Fruit fly (Drosophila melanogaster) whole organism, embryonic: ENCODE data around the gene Abl.

Experiments used
- Adf1 ChIP-seq: fragments of 200-800 bp; sonication (Bioruptor generic); IDR thresholded peaks from 2 replicates; pipeline ENCODE4 v1.3.6; 2022; ENCODE audit warnings: missing biosample characterization, missing genetic modification characterization
- BEAF-32 ChIP-seq: fragments of 200-800 bp; sonication (Bioruptor generic); optimal IDR thresholded peaks from 3 replicates; lab custom pipeline; 2017; ENCODE audit warnings: missing biosample characterization, missing genetic modification characterization, mild to moderate bottlenecking, moderate library complexity, missing genetic modification reagents
- Blimp-1 ChIP-seq: fragments of 200-800 bp; sonication (Bioruptor generic); optimal IDR thresholded peaks from 3 replicates; lab custom pipeline; 2018; ENCODE audit warnings: missing biosample characterization, missing genetic modification characterization, mild to moderate bottlenecking, moderate library complexity, missing genetic modification reagents
- BtbVII ChIP-seq: fragments of 200-800 bp; sonication (Bioruptor generic); optimal IDR thresholded peaks from 3 replicates; lab custom pipeline; 2017; ENCODE audit warnings: missing biosample characterization, mild to moderate bottlenecking, missing genetic modification characterization
- CG10209 ChIP-seq: fragments of 200-800 bp; sonication (Bioruptor generic); optimal IDR thresholded peaks from 3 replicates; lab custom pipeline; 2017; ENCODE audit warnings: missing biosample characterization, mild to moderate bottlenecking, missing genetic modification characterization, missing genetic modification reagents
- CG11093 ChIP-seq: fragments of 200-800 bp; sonication (Bioruptor generic); IDR thresholded peaks from 3 replicates; pipeline ENCODE4 v1.3.6; 2022; ENCODE audit warnings: missing biosample characterization, missing genetic modification characterization
- CG1233 ChIP-seq: fragments of 200-800 bp; sonication (Bioruptor generic); optimal IDR thresholded peaks from 4 replicates; lab custom pipeline; 2018; ENCODE audit warnings: missing biosample characterization, mild to moderate bottlenecking, missing genetic modification characterization
- CG13296 ChIP-seq: fragments of 200-800 bp; sonication (Bioruptor generic); optimal IDR thresholded peaks from 3 replicates; lab custom pipeline; 2018; ENCODE audit warnings: missing biosample characterization, mild to moderate bottlenecking, missing genetic modification characterization
- CG14050 ChIP-seq: fragments of 200-800 bp; sonication (Bioruptor generic); IDR thresholded peaks from 3 replicates; pipeline ENCODE4 v1.3.6; 2022; ENCODE audit warnings: missing biosample characterization, missing genetic modification characterization
- CG15514 ChIP-seq: fragments of 200-800 bp; sonication (Bioruptor generic); optimal IDR thresholded peaks from 3 replicates; lab custom pipeline; 2017; ENCODE audit warnings: missing biosample characterization, missing genetic modification characterization, mild to moderate bottlenecking, moderate library complexity, missing genetic modification reagents
- CG16813 ChIP-seq: fragments of 200-800 bp; sonication (Bioruptor generic); IDR thresholded peaks from 3 replicates; pipeline ENCODE4 v1.3.6; 2022; ENCODE audit warnings: missing biosample characterization, missing genetic modification characterization; ENCODE audit not compliant: partially characterized antibody
- CG17359 ChIP-seq: fragments of 200-800 bp; sonication (Bioruptor generic); optimal IDR thresholded peaks from 3 replicates; lab custom pipeline; 2018; ENCODE audit warnings: missing biosample characterization, mild to moderate bottlenecking, missing genetic modification characterization, moderate library complexity
- CG18599 ChIP-seq: fragments of 200-800 bp; sonication (Bioruptor generic); optimal IDR thresholded peaks from 3 replicates; lab custom pipeline; 2017; ENCODE audit warnings: missing biosample characterization, missing genetic modification characterization, mild to moderate bottlenecking, moderate library complexity, missing genetic modification reagents
- CG2889 ChIP-seq: fragments of 200-800 bp; sonication (Bioruptor generic); IDR thresholded peaks from 3 replicates; pipeline ENCODE4 v1.3.6; 2022; ENCODE audit warnings: missing biosample characterization, missing genetic modification characterization
- CG30431 ChIP-seq: fragments of 200-800 bp; sonication (Bioruptor generic); optimal IDR thresholded peaks from 2 replicates; lab custom pipeline; 2017; ENCODE audit warnings: missing biosample characterization, missing genetic modification characterization
- CG32532 ChIP-seq: fragments of 200-800 bp; sonication (Bioruptor generic); IDR thresholded peaks from 2 replicates; pipeline ENCODE4 v1.3.6; 2022; ENCODE audit warnings: missing biosample characterization, missing genetic modification characterization
- CG4404 ChIP-seq: fragments of 200-800 bp; sonication (Bioruptor generic); IDR thresholded peaks from 2 replicates; pipeline ENCODE4 v1.3.6; 2022; ENCODE audit warnings: missing biosample characterization, missing genetic modification characterization
- CG4854 ChIP-seq: fragments of 200-800 bp; sonication (Bioruptor generic); optimal IDR thresholded peaks from 2 replicates; lab custom pipeline; 2016; ENCODE audit warnings: missing biosample characterization, missing genetic modification characterization, inconsistent platforms
- CG6813 ChIP-seq: fragments of 200-800 bp; sonication (Bioruptor generic); optimal IDR thresholded peaks from 2 replicates; lab custom pipeline; 2017; ENCODE audit warnings: missing biosample characterization, missing genetic modification characterization, mild to moderate bottlenecking, moderate library complexity, missing genetic modification reagents
- CG8478 ChIP-seq: fragments of >200 bp; optimal IDR thresholded peaks from 2 replicates; lab custom pipeline; 2018
- CG9609 ChIP-seq: fragments of 200-800 bp; sonication (Bioruptor generic); optimal IDR thresholded peaks from 3 replicates; lab custom pipeline; 2016; ENCODE audit warnings: missing biosample characterization, missing genetic modification characterization
- D19A ChIP-seq: fragments of 200-800 bp; optimal IDR thresholded peaks from 3 replicates; lab custom pipeline; 2019; ENCODE audit warnings: missing biosample characterization, mild to moderate bottlenecking, missing genetic modification characterization, moderate library complexity
- D19B ChIP-seq: fragments of 200-800 bp; sonication (Bioruptor generic); optimal IDR thresholded peaks from 2 replicates; lab custom pipeline; 2017; ENCODE audit warnings: missing biosample characterization, mild to moderate bottlenecking, missing genetic modification characterization
- Dad ChIP-seq: fragments of 200-800 bp; sonication (Bioruptor generic); optimal IDR thresholded peaks from 3 replicates; lab custom pipeline; 2016; ENCODE audit warnings: missing biosample characterization, missing genetic modification characterization
- Dbx ChIP-seq: fragments of 200-800 bp; sonication (Bioruptor generic); IDR thresholded peaks from 3 replicates; pipeline ENCODE4 v1.3.6; 2022; ENCODE audit warnings: missing biosample characterization, missing genetic modification characterization
- Hr3 ChIP-seq: fragments of 200-800 bp; sonication (Bioruptor generic); optimal IDR thresholded peaks from 3 replicates; lab custom pipeline; 2016; ENCODE audit warnings: missing biosample characterization, missing genetic modification characterization
- Lim3 ChIP-seq: fragments of 200-800 bp; sonication (Bioruptor generic); IDR thresholded peaks from 2 replicates; pipeline ENCODE4 v1.3.6; 2022; ENCODE audit warnings: missing biosample characterization, missing genetic modification characterization
- Mrtf ChIP-seq: fragments of 200-800 bp; sonication (Bioruptor generic); IDR thresholded peaks from 3 replicates; pipeline ENCODE4 v1.3.6; 2022; ENCODE audit warnings: missing biosample characterization, missing genetic modification characterization
- Nf-YB ChIP-seq: fragments of 200-800 bp; sonication (Bioruptor generic); optimal IDR thresholded peaks from 3 replicates; lab custom pipeline; 2019; ENCODE audit warnings: missing biosample characterization, mild to moderate bottlenecking, missing genetic modification characterization, moderate library complexity
- PHDP ChIP-seq: fragments of 200-800 bp; sonication (Bioruptor generic); optimal IDR thresholded peaks from 3 replicates; lab custom pipeline; 2018; ENCODE audit warnings: missing biosample characterization, mild to moderate bottlenecking, missing genetic modification characterization, moderate library complexity
- Side ChIP-seq: fragments of 200-800 bp; sonication (Bioruptor generic); optimal IDR thresholded peaks from 2 replicates; lab custom pipeline; 2016; ENCODE audit warnings: missing biosample characterization, missing genetic modification characterization
- Sry-δ ChIP-seq: fragments of 200-800 bp; sonication (Bioruptor generic); optimal IDR thresholded peaks from 2 replicates; lab custom pipeline; 2016; ENCODE audit warnings: missing biosample characterization, missing genetic modification characterization
- Vsx1 ChIP-seq: fragments of 200-800 bp; sonication (Bioruptor generic); optimal IDR thresholded peaks from 2 replicates; lab custom pipeline; 2017; ENCODE audit warnings: missing biosample characterization, mild to moderate bottlenecking, missing genetic modification characterization, missing genetic modification reagents
- Xrp1 ChIP-seq: fragments of 200-800 bp; sonication (Bioruptor generic); IDR thresholded peaks from 2 replicates; pipeline ENCODE4 v1.3.6; 2022; ENCODE audit warnings: missing biosample characterization, missing genetic modification characterization
- cas ChIP-seq: fragments of 200-800 bp; sonication (Bioruptor generic); IDR thresholded peaks from 2 replicates; pipeline ENCODE4 v1.3.6; 2022; ENCODE audit warnings: missing biosample characterization, missing genetic modification characterization
- ci ChIP-seq: fragments of 200-800 bp; sonication (Bioruptor generic); IDR thresholded peaks from 3 replicates; pipeline ENCODE4 v1.3.6; 2022; ENCODE audit warnings: missing biosample characterization, missing genetic modification characterization
- esg ChIP-seq: fragments of 200-800 bp; sonication (Bioruptor generic); conservative IDR thresholded peaks from 2 replicates; pipeline ENCODE4 v1.3.6; 2022; ENCODE audit warnings: missing biosample characterization, missing genetic modification characterization
- grn ChIP-seq: fragments of 200-800 bp; sonication (Bioruptor generic); optimal IDR thresholded peaks from 3 replicates; lab custom pipeline; 2017; ENCODE audit warnings: missing biosample characterization, missing genetic modification characterization
- gro ChIP-seq: fragments of 200-800 bp; sonication (Bioruptor generic); optimal IDR thresholded peaks from 2 replicates; lab custom pipeline; 2016; ENCODE audit warnings: missing biosample characterization, missing genetic modification characterization
- hth ChIP-seq: fragments of >200 bp; optimal IDR thresholded peaks from 2 replicates; lab custom pipeline; 2017; ENCODE audit warnings: inconsistent platforms
- insv ChIP-seq, 2 experiments: fragments of 200-800 bp; sonication (Bioruptor generic); optimal IDR thresholded peaks; 3 replicates each; lab custom pipeline; 2016 to 2018; ENCODE audit warnings: missing biosample characterization in 2 of 2, missing genetic modification characterization in 2 of 2
- jigr1 ChIP-seq: fragments of 200-800 bp; sonication (Bioruptor generic); IDR thresholded peaks from 3 replicates; pipeline ENCODE4 v1.3.6; 2022; ENCODE audit warnings: missing biosample characterization, missing genetic modification characterization
- lov ChIP-seq, 2 experiments: fragments of 200-800 bp in 1 of 2; fragments of >200 bp in 1 of 2; sonication (Bioruptor generic) in 1 of 2; IDR thresholded peaks in 1 of 2; optimal IDR thresholded peaks in 1 of 2; 2 replicates in 1 of 2; 3 replicates in 1 of 2; pipeline versions ENCODE4 v1.3.6 to Lab custom; 2017 to 2022; ENCODE audit warnings: missing biosample characterization in 1 of 2, missing genetic modification characterization in 1 of 2
- nom ChIP-seq: fragments of 200-800 bp; sonication (Bioruptor generic); optimal IDR thresholded peaks from 2 replicates; lab custom pipeline; 2017; ENCODE audit warnings: missing biosample characterization, missing genetic modification characterization, mild to moderate bottlenecking, moderate library complexity, missing genetic modification reagents
- pum ChIP-seq: fragments of 200-800 bp; sonication (Bioruptor generic); optimal IDR thresholded peaks from 2 replicates; lab custom pipeline; 2016; ENCODE audit warnings: missing biosample characterization, missing genetic modification characterization
- sim ChIP-seq: fragments of 200-800 bp; sonication (Bioruptor generic); IDR thresholded peaks from 2 replicates; pipeline ENCODE4 v1.3.6; 2022; ENCODE audit warnings: missing biosample characterization, missing genetic modification characterization
- tio ChIP-seq: fragments of 200-800 bp; sonication (Bioruptor generic); optimal IDR thresholded peaks from 2 replicates; lab custom pipeline; 2017; ENCODE audit warnings: missing biosample characterization, missing genetic modification characterization, inconsistent platforms
- vfl ChIP-seq: fragments of 200-800 bp; sonication (Bioruptor generic); optimal IDR thresholded peaks from 2 replicates; lab custom pipeline; 2016; ENCODE audit warnings: missing biosample characterization, missing genetic modification characterization
- wdn ChIP-seq: fragments of 200-800 bp; sonication (Bioruptor generic); IDR thresholded peaks from 2 replicates; pipeline ENCODE4 v1.3.6; 2022; ENCODE audit warnings: missing biosample characterization, missing genetic modification characterization

Gene Abl

DNA sequence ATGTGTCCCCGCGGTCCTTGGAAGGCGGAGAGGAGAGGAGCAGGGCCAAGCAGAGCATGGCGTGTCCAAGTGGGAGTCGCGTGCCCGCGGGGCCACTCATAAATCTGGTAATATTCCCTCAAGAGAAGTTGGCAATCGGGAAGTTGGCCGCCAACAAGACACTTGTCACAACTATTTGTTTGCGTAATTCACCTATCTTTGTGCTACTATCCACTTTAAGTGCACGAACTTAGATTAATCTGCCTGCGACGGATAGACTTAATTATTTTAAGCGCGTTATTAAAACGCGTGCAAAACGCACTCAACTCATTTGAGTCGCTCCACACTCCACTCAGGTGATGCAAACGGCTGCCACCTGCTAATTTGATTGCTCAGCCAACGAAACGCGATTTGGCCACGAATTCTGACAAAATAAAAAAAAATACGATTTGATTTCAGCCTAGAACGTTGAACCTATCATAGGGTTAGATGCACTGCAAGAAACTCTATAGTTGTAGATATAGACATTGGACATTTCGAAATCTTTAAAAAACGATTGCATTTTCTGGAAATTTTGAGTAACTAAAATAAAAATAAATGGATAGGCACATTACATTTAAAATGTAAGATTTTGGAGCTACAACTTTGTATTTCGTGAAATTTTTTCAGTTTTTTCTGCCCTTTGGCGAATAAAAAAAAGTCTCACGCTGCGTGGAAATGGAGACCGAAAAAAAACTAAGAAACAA is 76.5 kb downstream of the Abl start (continued):
- TF ChIP-seq CG11093 (no peak), CG6813 (GFP tag; lab: Kevin White, UChicago) (no peak), CG10209 (GFP tag; lab: Kevin White, UChicago) (peak; percentile 60), CG4404 (GFP tag; lab: Robert Waterston, UW) (peak; percentile 30; the same call in 1 of the 2 replicates), pum (GFP tag; lab: Kevin White, UChicago) (peak; percentile 36), insv (GFP tag; optimal IDR thresholded peaks at IDR 0.05; lab: Kevin White, UChicago) (no peak), CG14050 (GFP tag; lab: Robert Waterston, UW) (peak; percentile 46; the same call in 2 of the 3 replicates), vfl (GFP tag; lab: Kevin White, UChicago) (peak; percentile 25), Mrtf (0 out of 3 replicates have a peak, but pooled peaks have one; percentile 40), D19A (peak; percentile 12), CG15514 (GFP tag; lab: Kevin White, UChicago) (peak; percentile 20), gro (GFP tag; lab: Kevin White, UChicago) (peak; percentile 55), Hr3 (peak; percentile 42), wdn (GFP tag; lab: Robert Waterston, UW) (peak; percentile 45; the same call in 1 of the 2 replicates), CG16813 (GFP tag; lab: Robert Waterston, UW) (no peak), BEAF-32 (no peak), D19B (GFP tag; lab: Kevin White, UChicago) (peak; percentile 5), Dad (GFP tag; lab: Kevin White, UChicago) (no peak), CG9609 (GFP tag; lab: Kevin White, UChicago) (peak; percentile 21), BtbVII (GFP tag; lab: Kevin White, UChicago) (peak; percentile 39), Dbx (GFP tag; lab: Robert Waterston, UW) (peak; percentile 74), Nf-YB (GFP tag; lab: Kevin White, UChicago) (peak; percentile 3), Adf1 (GFP tag; lab: Robert Waterston, UW) (peak; percentile 33; the same call in 1 of the 2 replicates), Xrp1 (peak; percentile 63), CG18599 (GFP tag; lab: Kevin White, UChicago) (peak; percentile 64), CG8478 (lab: Kevin White, UChicago) (no peak), Vsx1 (GFP tag; lab: Kevin White, UChicago) (peak; percentile 4), PHDP (tag; lab: Kevin White, UChicago) (peak; percentile 65), CG1233 (GFP tag; lab: Kevin White, UChicago) (peak; percentile 29), grn (GFP tag; lab: Kevin White, UChicago) (no peak), CG13296 (GFP tag; lab: Kevin White, UChicago) (peak; percentile 42), sim (GFP tag; lab: Robert Waterston, UW) (no peak), tio (peak; percentile 35), hth (lab: Kevin White, UChicago) (no peak), nom (GFP tag; lab: Kevin White, UChicago) (no peak), CG32532 (GFP tag; lab: Robert Waterston, UW) (peak; percentile 83), ci (0 out of 3 replicates have a peak, but pooled peaks have one; percentile 21), Blimp-1 (GFP tag; lab: Kevin White, UChicago) (peak; percentile 51), CG30431 (GFP tag; lab: Kevin White, UChicago) (no peak), esg (GFP tag; lab: Robert Waterston, UW) (peak; percentile 47), Sry-δ (GFP tag; lab: Kevin White, UChicago) (no peak), Lim3 (GFP tag; lab: Robert Waterston, UW) (no peak), CG4854 (GFP tag; lab: Kevin White, UChicago) (peak; percentile 18), CG2889 (GFP tag; lab: Robert Waterston, UW) (peak; percentile 62), Side (GFP tag; lab: Kevin White, UChicago) (peak; percentile 22), jigr1 (GFP tag; lab: Robert Waterston, UW) (no peak), CG17359 (peak; percentile 28), lov (optimal IDR thresholded peaks at IDR 0.05; lab: Kevin White, UChicago) (no peak), lov (GFP tag; IDR thresholded peaks at IDR 0.05; lab: Robert Waterston, UW) (0 out of 3 replicates have a peak, but pooled peaks have one; percentile 38), cas (GFP tag; lab: Robert Waterston, UW) (peak; percentile 55; the same call in 1 of the 2 replicates)
